Worm (Caenorhabditis elegans) whole organism, late embryonic: ENCODE results near the gene Y16B4A.2.

Experiments
- K09A11.1 ChIP-seq: sonication (generic microtip); optimal IDR thresholded peaks from 2 replicates; lab custom pipeline; 2017; ENCODE audit warnings: antibody characterized with exemption, mild to moderate bottlenecking, missing genetic modification characterization, missing compliant biosample characterization; ENCODE audit not compliant: insufficient read depth
- ceh-14 ChIP-seq: sonication (generic microtip); optimal IDR thresholded peaks from 2 replicates; lab custom pipeline; 2016; ENCODE audit warnings: missing genotype, missing genetic modification characterization, missing compliant biosample characterization
- ceh-9 ChIP-seq: sonication (generic microtip); optimal IDR thresholded peaks from 2 replicates; lab custom pipeline; 2016; ENCODE audit warnings: mild to moderate bottlenecking, missing genetic modification characterization, inconsistent platforms, missing compliant biosample characterization
- hlh-13 ChIP-seq: fragments of 200-800 bp; sonication (Bioruptor generic); optimal IDR thresholded peaks from 2 replicates; lab custom pipeline; 2018; ENCODE audit warnings: mild to moderate bottlenecking, missing genetic modification characterization, missing compliant biosample characterization
- hlh-30 ChIP-seq: sonication (generic microtip); optimal IDR thresholded peaks from 2 replicates; lab custom pipeline; 2017; ENCODE audit warnings: antibody characterized with exemption, missing genetic modification characterization, missing compliant biosample characterization; ENCODE audit not compliant: insufficient read depth
- nhr-11 ChIP-seq: fragments of 150-350 bp; optimal IDR thresholded peaks from 2 replicates; lab custom pipeline; 2014; ENCODE audit warnings: missing biosample characterization, missing genetic modification characterization
- nhr-232 ChIP-seq: sonication (generic microtip); optimal IDR thresholded peaks from 2 replicates; lab custom pipeline; 2016; ENCODE audit warnings: missing genetic modification characterization, missing compliant biosample characterization
- pat-9 ChIP-seq: fragments of 200-800 bp; sonication (Bioruptor generic); optimal IDR thresholded peaks from 2 replicates; lab custom pipeline; 2018; ENCODE audit warnings: mild to moderate bottlenecking, missing genetic modification characterization, moderate library complexity, missing compliant biosample characterization
- pha-2 ChIP-seq: sonication (generic microtip); optimal IDR thresholded peaks from 2 replicates; lab custom pipeline; 2017; ENCODE audit warnings: mild to moderate bottlenecking, missing genetic modification characterization, missing compliant biosample characterization
- syd-9 ChIP-seq: sonication (generic microtip); optimal IDR thresholded peaks from 2 replicates; lab custom pipeline; 2016; ENCODE audit warnings: mild to moderate bottlenecking, missing genetic modification characterization, moderate library complexity, missing compliant biosample characterization

DNA sequence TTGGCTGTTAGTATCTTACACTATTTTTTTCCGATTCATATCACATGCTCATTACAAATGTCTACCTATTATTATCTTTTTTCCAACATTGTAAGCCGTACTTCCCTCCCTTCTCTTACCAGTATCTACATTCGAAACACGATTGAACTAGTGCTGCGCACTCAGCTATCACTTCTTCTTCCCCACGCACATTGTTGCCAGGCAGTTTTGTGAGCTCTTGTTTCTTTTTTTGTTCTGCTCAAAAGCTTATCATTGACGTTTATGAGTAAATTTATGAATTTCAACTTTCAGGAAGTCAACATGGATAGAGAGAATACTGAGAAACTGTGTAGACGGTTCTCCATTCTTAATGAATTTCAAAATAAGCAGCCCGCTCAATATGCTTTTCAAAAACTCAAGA is 50.6 kb downstream of the Y16B4A.2 start, which contains the start of gene F33C8.2:
- TF ChIP-seq ceh-9 (no peak), K09A11.1 (tag; lab: Kevin White, UChicago) (no peak), nhr-232 (no peak), ceh-14 (tag; lab: Kevin White, UChicago) (no peak), syd-9 (tag; lab: Kevin White, UChicago) (no peak), pha-2 (tag; lab: Kevin White, UChicago) (no peak), pat-9 (tag; lab: Kevin White, UChicago) (no peak), nhr-11 (no peak), hlh-30 (no peak), hlh-13 (GFP tag; lab: Kevin White, UChicago) (no peak)
